Fruit fly (Drosophila melanogaster): ENCODE measurements around the gene CG3061.
A peak's percentile ranks its signal among the peaks of the same experiment; 100 is the strongest.

CG3061 gene

dm6 chr3R:14050556-14051170 is 18.5 kb downstream of the CG3061 start:
- TF ChIP-seq pros (GFP tag; optimal IDR thresholded peaks at IDR 0.05) (peak; percentile 94), CG32772 (GFP tag; IDR thresholded peaks at IDR 0.05) (no peak), ewg (GFP tag; optimal IDR thresholded peaks at IDR 0.05) (peak; percentile 65), Bgb (GFP tag; IDR thresholded peaks at IDR 0.05; ENCODE audit: partially characterized antibody) (0 out of 2 replicates have a peak, but pooled peaks have one; percentile 13), Opbp (GFP tag; IDR thresholded peaks at IDR 0.05; ENCODE audit: partially characterized antibody) (0 out of 3 replicates have a peak, but pooled peaks have one; percentile 11), Nf-YB (GFP tag; optimal IDR thresholded peaks at IDR 0.05) (peak; percentile 88), kah (GFP tag; optimal IDR thresholded peaks at IDR 0.05) (peak; percentile 29), Nf-YC (tag; optimal IDR thresholded peaks at IDR 0.05) (peak; percentile 96), MBD-R2 (GFP tag; IDR thresholded peaks at IDR 0.05) (no peak), CG10321 (GFP tag; IDR thresholded peaks at IDR 0.05) (peak; percentile 32; the same call in 1 of the 2 replicates), psq (GFP tag; optimal IDR thresholded peaks at IDR 0.05) (no peak), ac (GFP tag; optimal IDR thresholded peaks at IDR 0.05) (no peak), abd-A (tag; optimal IDR thresholded peaks at IDR 0.05) (peak; percentile 79), scrt (GFP tag; optimal IDR thresholded peaks at IDR 0.05) (peak; percentile 94), zfh1 (GFP tag; IDR thresholded peaks at IDR 0.05) (no peak), Deaf1 (tag; optimal IDR thresholded peaks at IDR 0.05) (peak; percentile 97), CG4707 (GFP tag; optimal IDR thresholded peaks at IDR 0.05) (no peak), CG4360 (GFP tag; IDR thresholded peaks at IDR 0.05) (no peak), Trl (optimal IDR thresholded peaks at IDR 0.05) (peak in 1 of 2 experiments; percentile 53), Trl (GFP tag; optimal IDR thresholded peaks at IDR 0.05) (no peak), CG8944 (GFP tag; optimal IDR thresholded peaks at IDR 0.05) (no peak), CG30403 (GFP tag; optimal IDR thresholded peaks at IDR 0.05) (no peak), cg (GFP tag; optimal IDR thresholded peaks at IDR 0.05) (peak; percentile 33), CG1832 (GFP tag; optimal IDR thresholded peaks at IDR 0.05) (peak; percentile 56), seq (GFP tag; IDR thresholded peaks at IDR 0.05) (peak; percentile 22; the same call in 1 of the 2 replicates)

dm6 chr3R:14051391-14051852 is 19.3 kb downstream of the CG3061 start:
- peak; percentile 51 for TF ChIP-seq cwo (GFP tag; optimal IDR thresholded peaks at IDR 0.05)
- peak; percentile 44 to 85 for TF ChIP-seq Trl (optimal IDR thresholded peaks at IDR 0.05)
- no peak for TF ChIP-seq Trl (GFP tag; optimal IDR thresholded peaks at IDR 0.05)
- TF ChIP-seq CG3407 (GFP tag; optimal IDR thresholded peaks at IDR 0.05): no peak
- no peak for TF ChIP-seq CG17829 (tag; optimal IDR thresholded peaks at IDR 0.05)
- TF ChIP-seq HmgZ (tag; optimal IDR thresholded peaks at IDR 0.05): no peak
- TF ChIP-seq gro (GFP tag; optimal IDR thresholded peaks at IDR 0.05): peak; percentile 39
- TF ChIP-seq CG14965 (GFP tag; optimal IDR thresholded peaks at IDR 0.05; ENCODE audit: borderline replicate concordance): no peak
- TF ChIP-seq bigmax (GFP tag; optimal IDR thresholded peaks at IDR 0.05): peak; percentile 83
- TF ChIP-seq kay (GFP tag; optimal IDR thresholded peaks at IDR 0.05): no peak
- peak; percentile 86; the same call in 3 of the 4 replicates for TF ChIP-seq chinmo (GFP tag; IDR thresholded peaks at IDR 0.05; ENCODE audit: partially characterized antibody)
- no peak for TF ChIP-seq jigr1 (GFP tag; IDR thresholded peaks at IDR 0.05)
- TF ChIP-seq lab (GFP tag; optimal IDR thresholded peaks at IDR 0.05): no peak
- TF ChIP-seq Adf1 (GFP tag; IDR thresholded peaks at IDR 0.05): peak; percentile 5; the same call in 1 of the 2 replicates
- peak; percentile 42; the same call in 1 of the 2 replicates for TF ChIP-seq NFAT (GFP tag; IDR thresholded peaks at IDR 0.05)
- no peak for TF ChIP-seq odd (GFP tag; optimal IDR thresholded peaks at IDR 0.05)
- TF ChIP-seq CG8290 (GFP tag; optimal IDR thresholded peaks at IDR 0.05): no peak
- peak in 1 of 2 experiments; percentile 38 for TF ChIP-seq CG8290 (tag; optimal IDR thresholded peaks at IDR 0.05)
- TF ChIP-seq CG10274 (GFP tag; optimal IDR thresholded peaks at IDR 0.05): no peak
- TF ChIP-seq CG9609 (GFP tag; optimal IDR thresholded peaks at IDR 0.05): no peak
- peak; percentile 38 for TF ChIP-seq CG10543 (GFP tag; optimal IDR thresholded peaks at IDR 0.05)
- TF ChIP-seq sd (tag; optimal IDR thresholded peaks at IDR 0.05): peak; percentile 99
- no peak; the same call in 1 of the 2 replicates for TF ChIP-seq CG32532 (GFP tag; IDR thresholded peaks at IDR 0.05)
- TF ChIP-seq CG3838 (GFP tag; optimal IDR thresholded peaks at IDR 0.05): no peak
- TF ChIP-seq cg (GFP tag; optimal IDR thresholded peaks at IDR 0.05): peak; percentile 92
- TF ChIP-seq CG13894 (tag; optimal IDR thresholded peaks at IDR 0.05): peak; percentile 75
- no peak for TF ChIP-seq vvl (GFP tag; IDR thresholded peaks at IDR 0.05)
